Fruit fly (Drosophila melanogaster): ENCODE measurements around the gene yellow-k.

yellow-k gene

dm6 chr3L:15565829-15566433 is 45.5 kb downstream of the yellow-k start, which contains the start of gene dop (continued):
- TF ChIP-seq ind (GFP tag; optimal IDR thresholded peaks at IDR 0.05) (peak; percentile 12), pzg (GFP tag; optimal IDR thresholded peaks at IDR 0.05) (peak; percentile 80), CG17328 (GFP tag; IDR thresholded peaks at IDR 0.05) (0 out of 2 replicates have a peak, but pooled peaks have one; percentile 16), sens (GFP tag) (peak; percentile 80), D19B (GFP tag; optimal IDR thresholded peaks at IDR 0.05) (peak; percentile 78), Hr78 (GFP tag; optimal IDR thresholded peaks at IDR 0.05) (no peak), ci (GFP tag; IDR thresholded peaks at IDR 0.05) (peak; percentile 30; the same call in 1 of the 3 replicates), CG18262 (tag; optimal IDR thresholded peaks at IDR 0.05) (no peak), CG2202 (tag; optimal IDR thresholded peaks at IDR 0.05) (no peak), CG12659 (GFP tag; optimal IDR thresholded peaks at IDR 0.05) (peak; percentile 34), CG11723 (GFP tag; optimal IDR thresholded peaks at IDR 0.05) (no peak), Doc3 (GFP tag; IDR thresholded peaks at IDR 0.05; ENCODE audit: partially characterized antibody) (peak; percentile 37; the same call in 1 of the 3 replicates), Camta (GFP tag; optimal IDR thresholded peaks at IDR 0.05) (peak; percentile 31), Bgb (GFP tag; IDR thresholded peaks at IDR 0.05; ENCODE audit: partially characterized antibody) (peak; percentile 64; the same call in 1 of the 2 replicates), pum (GFP tag; optimal IDR thresholded peaks at IDR 0.05) (no peak), CG34224 (GFP tag; IDR thresholded peaks at IDR 0.05; ENCODE audit: partially characterized antibody) (peak; percentile 58), ERR (GFP tag; optimal IDR thresholded peaks at IDR 0.05) (peak; percentile 39), CG8290 (GFP tag; optimal IDR thresholded peaks at IDR 0.05) (peak; percentile 3), CG8290 (tag; optimal IDR thresholded peaks at IDR 0.05) (peak in 1 of 2 experiments; percentile 40), BEAF-32 (GFP tag; optimal IDR thresholded peaks at IDR 0.05) (peak; percentile 82), chinmo (GFP tag; IDR thresholded peaks at IDR 0.05; ENCODE audit: partially characterized antibody) (0 out of 4 replicates have a peak, but pooled peaks have one; percentile 25), pan (optimal IDR thresholded peaks at IDR 0.05) (no peak), pan (GFP tag; optimal IDR thresholded peaks at IDR 0.05 in 1 of 2, IDR thresholded peaks at IDR 0.05 in 1 of 2) (no peak), Dref (GFP tag; IDR thresholded peaks at IDR 0.05) (peak; percentile 73), mld (GFP tag; IDR thresholded peaks at IDR 0.05; ENCODE audit: partially characterized antibody) (0 out of 3 replicates have a peak, but pooled peaks have one; percentile 35), tio (GFP tag; optimal IDR thresholded peaks at IDR 0.05) (no peak), mam (GFP tag; optimal IDR thresholded peaks at IDR 0.05) (peak; percentile 45), nmo (GFP tag; optimal IDR thresholded peaks at IDR 0.05) (peak; percentile 30), CG13775 (GFP tag; optimal IDR thresholded peaks at IDR 0.05) (peak; percentile 7), CG12942 (GFP tag; optimal IDR thresholded peaks at IDR 0.05) (peak; percentile 9), Sry-δ (GFP tag; optimal IDR thresholded peaks at IDR 0.05) (peak; percentile 95), hbn (GFP tag; IDR thresholded peaks at IDR 0.05; ENCODE audit: partially characterized antibody) (peak; percentile 54; the same call in 1 of the 2 replicates), Myb (GFP tag; optimal IDR thresholded peaks at IDR 0.05) (peak; percentile 49), pnt (GFP tag; optimal IDR thresholded peaks at IDR 0.05) (peak; percentile 29), chn (GFP tag; optimal IDR thresholded peaks at IDR 0.05) (peak; percentile 14), Trl (optimal IDR thresholded peaks at IDR 0.05) (no peak), Trl (GFP tag; optimal IDR thresholded peaks at IDR 0.05) (peak; percentile 15), her (GFP tag; optimal IDR thresholded peaks at IDR 0.05) (peak; percentile 35), CG2120 (GFP tag; optimal IDR thresholded peaks at IDR 0.05) (peak; percentile 35), p53 (GFP tag; optimal IDR thresholded peaks at IDR 0.05) (peak; percentile 9), Xbp1 (GFP tag; optimal IDR thresholded peaks at IDR 0.05) (peak; percentile 25), Dp (GFP tag; optimal IDR thresholded peaks at IDR 0.05) (peak; percentile 85), CG15073 (GFP tag; optimal IDR thresholded peaks at IDR 0.05) (no peak), tna (GFP tag; IDR thresholded peaks at IDR 0.05; ENCODE audit: partially characterized antibody) (no peak), CG31365 (tag; optimal IDR thresholded peaks at IDR 0.05) (no peak), Hsf (GFP tag; optimal IDR thresholded peaks at IDR 0.05) (peak; percentile 39), CG14441 (GFP tag; IDR thresholded peaks at IDR 0.05) (no peak), CG15479 (GFP tag; optimal IDR thresholded peaks at IDR 0.05) (no peak), Blimp-1 (GFP tag; optimal IDR thresholded peaks at IDR 0.05) (no peak)

All from whole organism, embryonic.